Worm (Caenorhabditis elegans) whole organism, L1 larva: ENCODE measurements around the gene F10G2.1.

Experiments
- C34B4.2 ChIP-seq: sonication (generic microtip); optimal IDR thresholded peaks from 2 replicates; lab custom pipeline; 2017; ENCODE audit warnings: mild to moderate bottlenecking, missing genetic modification characterization, missing compliant biosample characterization
- Y116A8C.19 ChIP-seq: sonication (generic microtip); optimal IDR thresholded peaks from 2 replicates; lab custom pipeline; 2016; ENCODE audit warnings: missing compliant biosample characterization, missing genetic modification characterization, borderline replicate concordance
- alr-1 ChIP-seq: fragments of 200-800 bp; sonication (Bioruptor generic); optimal IDR thresholded peaks from 2 replicates; lab custom pipeline; 2018; ENCODE audit warnings: borderline replicate concordance, mild to moderate bottlenecking, missing genetic modification characterization, missing compliant biosample characterization
- ama-1 ChIP-seq: fragments of 150-350 bp; optimal IDR thresholded peaks from 2 replicates; lab custom pipeline; 2014
- ces-1 ChIP-seq: fragments of 150-350 bp; optimal IDR thresholded peaks from 2 replicates; lab custom pipeline; 2014; ENCODE audit warnings: missing biosample characterization, missing genetic modification reagents, missing genetic modification characterization
- dsc-1 ChIP-seq: sonication (generic microtip); optimal IDR thresholded peaks from 2 replicates; lab custom pipeline; 2016; ENCODE audit warnings: mild to moderate bottlenecking, missing genetic modification characterization, missing compliant biosample characterization
- efl-1 ChIP-seq, 4 experiments: fragments of 150-350 bp; optimal IDR thresholded peaks in 3 of 4; peaks in 1 of 4; 1 replicate in 1 of 4; 2 replicates in 3 of 4; lab custom pipeline; 2014; ENCODE audit warnings: missing biosample characterization in 2 of 4, missing genetic modification characterization in 2 of 4, missing genetic modification reagents in 2 of 4
- efl-3 ChIP-seq: fragments of 200-800 bp; sonication (Bioruptor generic); optimal IDR thresholded peaks from 2 replicates; lab custom pipeline; 2018; ENCODE audit warnings: mild to moderate bottlenecking, missing genetic modification characterization, missing compliant biosample characterization
- egl-13 ChIP-seq: sonication (generic microtip); optimal IDR thresholded peaks from 2 replicates; lab custom pipeline; 2016; ENCODE audit warnings: missing genotype, missing genetic modification reagents, missing genetic modification characterization, missing compliant biosample characterization
- elt-2 ChIP-seq: sonication (generic microtip); optimal IDR thresholded peaks from 2 replicates; lab custom pipeline; 2016; ENCODE audit warnings: missing genetic modification characterization, mild to moderate bottlenecking, inconsistent platforms, missing compliant biosample characterization, missing genetic modification reagents
- elt-3 ChIP-seq, 6 experiments: fragments of 150-350 bp in 1 of 6; sonication (generic microtip); optimal IDR thresholded peaks; 2 replicates each; lab custom pipeline; 2017 to 2018; ENCODE audit warnings: missing biosample characterization in 6 of 6, missing genetic modification characterization in 6 of 6, inconsistent platforms in 1 of 6
- fkh-10 ChIP-seq: sonication (generic microtip); optimal IDR thresholded peaks from 2 replicates; lab custom pipeline; 2017; ENCODE audit warnings: missing biosample characterization, missing genetic modification reagents, missing genetic modification characterization
- fos-1 ChIP-seq: fragments of 150-350 bp; optimal IDR thresholded peaks from 2 replicates; lab custom pipeline; 2014; ENCODE audit warnings: missing biosample characterization, missing genetic modification characterization
- grh-1 ChIP-seq: fragments of 200-800 bp; sonication (Bioruptor generic); IDR thresholded peaks from 2 replicates; pipeline ENCODE4 v1.3.6; 2022; ENCODE audit warnings: missing genetic modification reagents, missing genetic modification characterization, missing compliant biosample characterization
- irx-1 ChIP-seq: sonication (generic microtip); optimal IDR thresholded peaks from 2 replicates; lab custom pipeline; 2016; ENCODE audit warnings: missing genetic modification characterization, missing compliant biosample characterization
- lin-15B ChIP-seq: fragments of 150-350 bp; sonication (generic microtip); optimal IDR thresholded peaks from 3 replicates; lab custom pipeline; 2014; ENCODE audit warnings: missing biosample characterization, missing genetic modification characterization
- lin-39 ChIP-seq: fragments of 150-350 bp; optimal IDR thresholded peaks from 2 replicates; lab custom pipeline; 2014; ENCODE audit warnings: missing biosample characterization, missing genetic modification reagents, missing genetic modification characterization
- lsy-2 ChIP-seq, 2 experiments: fragments of 150-350 bp; optimal IDR thresholded peaks; 2 replicates each; lab custom pipeline; 2014; ENCODE audit warnings: missing biosample characterization in 2 of 2, missing genetic modification characterization in 2 of 2
- nhr-11 ChIP-seq: fragments of 150-350 bp; optimal IDR thresholded peaks from 2 replicates; lab custom pipeline; 2014; ENCODE audit warnings: missing biosample characterization, missing genetic modification characterization
- nhr-12 ChIP-seq: sonication (generic microtip); optimal IDR thresholded peaks from 2 replicates; lab custom pipeline; 2017; ENCODE audit warnings: missing biosample characterization, missing genetic modification characterization
- nhr-19 ChIP-seq: fragments of 200-800 bp; sonication (Bioruptor generic); conservative IDR thresholded peaks from 2 replicates; pipeline ENCODE4 v1.3.6; 2022; ENCODE audit warnings: missing genetic modification characterization, missing compliant biosample characterization
- nhr-20 ChIP-seq: sonication (generic microtip); optimal IDR thresholded peaks from 2 replicates; lab custom pipeline; 2016; ENCODE audit warnings: mild to moderate bottlenecking, missing genetic modification characterization, missing compliant biosample characterization
- nhr-47 ChIP-seq: sonication (generic microtip); optimal IDR thresholded peaks from 2 replicates; lab custom pipeline; 2016; ENCODE audit warnings: mild to moderate bottlenecking, missing genetic modification characterization, moderate library complexity, missing compliant biosample characterization
- nhr-84 ChIP-seq: sonication (generic microtip); optimal IDR thresholded peaks from 2 replicates; lab custom pipeline; 2017; ENCODE audit warnings: missing biosample characterization, missing genetic modification characterization
- nhr-85 ChIP-seq: sonication (generic microtip); peaks from one replicate; lab custom pipeline; 2016; ENCODE audit warnings: missing genetic modification characterization, inconsistent platforms, missing compliant biosample characterization
- pqm-1 ChIP-seq: sonication (generic microtip); optimal IDR thresholded peaks from 3 replicates; lab custom pipeline; 2017; ENCODE audit warnings: missing biosample characterization, missing genetic modification characterization
- rnt-1 ChIP-seq: sonication (generic microtip); optimal IDR thresholded peaks from 2 replicates; lab custom pipeline; 2016; ENCODE audit warnings: mild to moderate bottlenecking, missing genetic modification characterization, moderate library complexity, missing compliant biosample characterization
- sptf-1 ChIP-seq: fragments of 150-350 bp; optimal IDR thresholded peaks from 2 replicates; lab custom pipeline; 2014; ENCODE audit warnings: missing biosample characterization, missing genetic modification characterization
- unc-130 ChIP-seq: fragments of 150-350 bp; optimal IDR thresholded peaks from 2 replicates; lab custom pipeline; 2017; ENCODE audit warnings: missing biosample characterization, missing genetic modification characterization, inconsistent platforms
- unc-62 ChIP-seq: fragments of 150-350 bp; optimal IDR thresholded peaks from 2 replicates; lab custom pipeline; 2014; ENCODE audit warnings: missing biosample characterization, missing genetic modification reagents, missing genetic modification characterization
- xbp-1 ChIP-seq: sonication (generic microtip); optimal IDR thresholded peaks from 2 replicates; lab custom pipeline; 2016; ENCODE audit warnings: missing genetic modification characterization, missing compliant biosample characterization
- zag-1 ChIP-seq: fragments of 150-350 bp; optimal IDR thresholded peaks from 2 replicates; lab custom pipeline; 2014; ENCODE audit warnings: missing biosample characterization, missing genetic modification characterization
- zip-4 ChIP-seq: fragments of 200-800 bp; sonication (Bioruptor generic); optimal IDR thresholded peaks from 2 replicates; lab custom pipeline; 2018; ENCODE audit warnings: mild to moderate bottlenecking, missing genetic modification characterization, moderate library complexity, missing compliant biosample characterization
- ztf-11 ChIP-seq, 2 experiments: sonication (generic microtip); optimal IDR thresholded peaks; 2 replicates each; lab custom pipeline; 2016 to 2017; ENCODE audit warnings: missing genetic modification characterization in 2 of 2, missing biosample characterization in 1 of 2, missing compliant biosample characterization in 1 of 2

Gene F10G2.1

DNA sequence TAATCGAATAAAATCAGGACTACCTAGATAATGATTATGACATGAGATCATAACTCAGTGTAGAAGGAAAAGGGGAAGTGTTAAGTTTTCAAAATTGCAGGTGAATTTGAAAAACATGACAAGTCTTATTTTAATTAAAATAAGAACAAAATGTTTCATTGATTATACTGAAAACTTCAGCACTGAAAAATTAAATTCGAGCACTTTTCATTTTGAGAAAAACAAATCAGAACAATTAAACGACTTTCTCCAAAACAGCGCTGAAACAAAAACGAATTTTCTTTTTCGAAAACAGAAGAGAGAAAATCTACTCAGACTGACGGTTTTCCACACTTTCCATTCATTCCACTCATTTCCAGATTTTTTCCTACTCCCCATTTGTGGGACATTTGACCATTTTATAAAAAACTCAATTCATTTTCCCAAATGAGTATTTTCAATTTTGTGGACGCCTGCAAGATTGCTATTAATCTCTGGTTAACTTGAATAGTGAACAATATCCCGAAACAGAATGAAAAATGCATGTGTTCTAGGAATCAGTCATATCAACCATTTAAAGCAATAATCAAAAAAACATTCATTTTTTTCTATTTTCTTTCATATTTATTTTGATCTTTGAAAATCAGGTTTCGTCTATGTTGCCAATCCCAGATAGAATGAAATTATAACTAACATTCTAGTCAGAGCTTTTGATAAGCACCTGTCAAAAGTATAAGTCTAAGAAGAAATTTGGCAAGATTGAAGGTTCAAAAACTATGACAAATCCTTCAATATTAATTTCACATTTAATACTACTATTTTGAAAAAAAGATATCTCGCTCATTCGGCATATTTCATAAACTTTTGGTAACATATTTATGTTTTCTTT lies 20.1 kb downstream of the F10G2.1 start, which contains the start of the genes srh-231 and srh-275:
Gene srh-231, minus strand, starts transcription at position 51 of the 868 bp plus-strand sequence.
Gene srh-275, plus strand, starts transcription at position 818 of the 868 bp plus-strand sequence.
- no peak for TF ChIP-seq fos-1 (tag; lab: Kevin White, UChicago)
- TF ChIP-seq nhr-12 (tag; lab: Kevin White, UChicago): no peak
- TF ChIP-seq Y116A8C.19 (tag; lab: Kevin White, UChicago): no peak
- TF ChIP-seq egl-13: no peak
- TF ChIP-seq irx-1: no peak
- no peak for TF ChIP-seq efl-1 (optimal IDR thresholded peaks at IDR 0.05; lab: Kevin White, UChicago)
- TF ChIP-seq efl-1 (GFP tag; optimal IDR thresholded peaks at IDR 0.05 in 1 of 2; lab: Kevin White, UChicago): no peak
- no peak for TF ChIP-seq ztf-11 (tag; optimal IDR thresholded peaks at IDR 0.05; lab: Kevin White, UChicago)
- TF ChIP-seq elt-3 (tag; optimal IDR thresholded peaks at IDR 0.05; lab: Kevin White, UChicago): no peak

DNA sequence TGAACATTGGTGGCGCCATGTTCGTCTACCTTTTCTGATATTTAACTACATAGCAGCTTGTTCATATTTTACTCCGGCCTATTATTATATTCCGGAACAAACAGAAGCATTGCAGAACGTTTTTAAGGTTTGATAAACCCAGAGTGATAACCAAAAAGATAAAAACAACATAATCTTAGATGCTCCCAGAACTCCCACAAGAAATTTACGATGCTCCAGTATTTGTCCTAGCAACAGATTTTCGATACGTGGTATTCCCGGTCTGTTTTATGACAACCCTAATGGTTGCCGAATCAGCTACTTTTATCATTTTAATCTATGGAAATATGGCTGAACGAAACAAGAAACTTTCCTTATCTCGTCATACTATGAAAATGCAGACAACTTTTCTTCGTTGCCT lies 21.2 kb downstream of the F10G2.1 start:
- TF ChIP-seq lin-39 (tag; lab: Kevin White, UChicago) (no peak), unc-130 (tag; lab: Kevin White, UChicago) (no peak), dsc-1 (tag; lab: Kevin White, UChicago) (no peak), unc-62 (no peak), sptf-1 (no peak), nhr-20 (tag; lab: Kevin White, UChicago) (no peak), elt-2 (tag; lab: Kevin White, UChicago) (no peak), lin-15B (tag; lab: Kevin White, UChicago) (no peak), grh-1 (no peak), fkh-10 (GFP tag; lab: Kevin White, UChicago) (no peak), efl-3 (GFP tag; lab: Kevin White, UChicago) (no peak), ama-1 (lab: Kevin White, UChicago) (no peak), nhr-47 (tag; lab: Kevin White, UChicago) (no peak), nhr-11 (no peak), zag-1 (tag; lab: Kevin White, UChicago) (no peak), nhr-84 (tag; lab: Kevin White, UChicago) (no peak), nhr-85 (tag; lab: Kevin White, UChicago) (no peak), nhr-19 (GFP tag; lab: Robert Waterston, UW) (no peak), rnt-1 (tag; lab: Kevin White, UChicago) (no peak)

DNA sequence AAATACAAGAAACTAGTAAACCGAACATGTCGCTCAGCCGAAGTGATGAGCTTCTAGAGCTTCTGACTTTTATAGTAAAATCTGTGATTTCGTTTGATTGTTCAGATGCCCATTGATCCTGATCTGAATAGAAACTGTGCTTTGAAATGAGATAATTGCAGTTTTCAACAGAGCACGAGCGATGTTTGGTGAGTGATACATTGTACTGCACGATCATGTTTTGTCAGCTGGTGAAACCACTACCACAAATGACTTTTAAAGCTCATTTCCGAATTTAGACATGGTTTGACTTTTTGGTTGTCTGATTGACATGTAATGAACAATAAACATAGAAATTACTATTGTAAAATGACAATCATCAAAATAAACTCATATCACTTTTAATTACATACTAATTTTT lies 23.1 kb downstream of the F10G2.1 start, which contains the start of gene tag-293:
Gene tag-293, minus strand, starts transcription at position 101 of the 400 bp plus-strand sequence.
- TF ChIP-seq nhr-12 (tag; lab: Kevin White, UChicago) (no peak), C34B4.2 (no peak), lsy-2 (tag; optimal IDR thresholded peaks at IDR 0.05; lab: Kevin White, UChicago) (no peak), pqm-1 (tag; lab: Kevin White, UChicago) (no peak)

DNA sequence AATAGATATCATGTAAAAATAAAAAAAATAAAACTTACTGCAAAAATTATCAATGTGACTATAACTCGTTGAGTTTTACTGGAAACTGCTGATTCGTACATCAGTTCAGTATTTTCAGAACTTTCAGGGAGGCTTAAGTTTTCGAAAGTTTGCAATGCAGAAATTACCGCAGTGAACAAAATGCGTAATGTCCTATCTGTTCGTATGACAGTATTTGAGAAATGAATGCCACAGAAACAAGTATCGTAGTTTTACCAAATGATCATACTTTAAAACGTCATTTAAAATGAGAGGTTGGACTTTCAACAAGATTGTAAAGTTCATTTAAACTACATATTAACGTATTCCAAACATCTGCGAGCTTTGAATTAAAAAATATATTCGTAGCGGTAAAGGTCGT lies 24.3 kb downstream of the F10G2.1 start, which contains the start of gene C03G6.21:
Gene C03G6.21, minus strand, starts transcription at position 101 of the 400 bp plus-strand sequence.
- TF ChIP-seq alr-1 (no peak), xbp-1 (no peak), unc-62 (no peak), zip-4 (GFP tag; lab: Kevin White, UChicago) (no peak), ces-1 (GFP tag; lab: Kevin White, UChicago) (no peak)
